Worm (Caenorhabditis elegans) whole organism, mixed stage, embryonic: ENCODE measurements around the gene R12B2.2.

ENCODE experiments used
- elt-1 ChIP-seq: sonication (generic microtip); optimal IDR thresholded peaks from 2 replicates; lab custom pipeline; 2017; ENCODE audit warnings: missing genetic modification characterization, mild to moderate bottlenecking, missing compliant biosample characterization, antibody characterized with exemption, moderate library complexity, borderline replicate concordance; ENCODE audit not compliant: insufficient read depth
- pha-4 ChIP-seq: fragments of 150-350 bp; optimal IDR thresholded peaks from 2 replicates; lab custom pipeline; 2018; ENCODE audit warnings: missing biosample characterization, missing genetic modification reagents, missing genetic modification characterization

ce11 chrIII:5840277-5840676, 33.5 kb downstream of the R12B2.2 start:
- TF ChIP-seq elt-1 (tag; lab: Kevin White, UChicago) (no peak), pha-4 (no peak)
